Fruit fly (Drosophila melanogaster) whole organism, wandering third instar larva: ENCODE measurements around the gene Nup133.

Experiments used
- Abd-B ChIP-seq: fragments of >200 bp; optimal IDR thresholded peaks from 2 replicates; lab custom pipeline; 2017; ENCODE audit warnings: missing biosample characterization, missing genetic modification characterization
- CG32264 ChIP-seq: fragments of 200-800 bp; sonication (Bioruptor generic); optimal IDR thresholded peaks from 2 replicates; lab custom pipeline; 2016; ENCODE audit warnings: missing biosample characterization, missing genetic modification characterization
- Dfd ChIP-seq: fragments of >200 bp; optimal IDR thresholded peaks from 2 replicates; lab custom pipeline; 2017; ENCODE audit warnings: missing biosample characterization, missing genetic modification characterization
- Dif ChIP-seq: fragments of 200-275, 200-300 bp; sonication (Bioruptor generic); optimal IDR thresholded peaks from 2 replicates; lab custom pipeline; 2018; ENCODE audit warnings: missing biosample characterization, missing genetic modification characterization; ENCODE audit not compliant: partially characterized antibody
- GATAd ChIP-seq: sonication (Bioruptor generic); optimal IDR thresholded peaks from 2 replicates; lab custom pipeline; 2016; ENCODE audit warnings: missing biosample characterization, missing genetic modification characterization
- HLH106 ChIP-seq: fragments of 200-800 bp; optimal IDR thresholded peaks from 3 replicates; lab custom pipeline; 2019; ENCODE audit warnings: missing biosample characterization, mild to moderate bottlenecking, missing genetic modification characterization, moderate library complexity
- Hnf4 ChIP-seq: fragments of 200-800 bp; sonication (Bioruptor generic); optimal IDR thresholded peaks from 2 replicates; lab custom pipeline; 2016; ENCODE audit warnings: missing biosample characterization, mild to moderate bottlenecking, missing genetic modification characterization
- Hr78 ChIP-seq: fragments of >200 bp; optimal IDR thresholded peaks from 2 replicates; lab custom pipeline; 2017; ENCODE audit warnings: missing biosample characterization, missing genetic modification characterization
- Hr83 ChIP-seq: fragments of 200-300 bp; sonication (Bioruptor generic); optimal IDR thresholded peaks from 2 replicates; lab custom pipeline; 2016; ENCODE audit warnings: missing biosample characterization, mild to moderate bottlenecking, missing genetic modification characterization, moderate library complexity; ENCODE audit not compliant: poor library complexity, severe bottlenecking
- Jra ChIP-seq: sonication (Bioruptor generic); optimal IDR thresholded peaks from 2 replicates; lab custom pipeline; 2016; ENCODE audit warnings: missing biosample characterization, missing genetic modification characterization
- Mio ChIP-seq: sonication (Bioruptor generic); optimal IDR thresholded peaks from 2 replicates; lab custom pipeline; 2016; ENCODE audit warnings: missing biosample characterization, missing genetic modification characterization
- Myc ChIP-seq: fragments of >200 bp; optimal IDR thresholded peaks from 2 replicates; lab custom pipeline; 2017
- N ChIP-seq: fragments of >200 bp; optimal IDR thresholded peaks from 2 replicates; lab custom pipeline; 2018; ENCODE audit warnings: missing biosample characterization, missing external identifiers, missing genetic modification characterization
- OdsH ChIP-seq: fragments of 200-800 bp; sonication (Bioruptor generic); optimal IDR thresholded peaks from 2 replicates; lab custom pipeline; 2016; ENCODE audit warnings: missing biosample characterization, mild to moderate bottlenecking, missing genetic modification characterization
- Rel ChIP-seq, 2 experiments: fragments of 200-800 bp; sonication (Bioruptor generic) in 1 of 2; optimal IDR thresholded peaks; 2 replicates in 1 of 2; 3 replicates in 1 of 2; lab custom pipeline; 2016 to 2019; ENCODE audit warnings: mild to moderate bottlenecking in 2 of 2, missing biosample characterization in 2 of 2, missing genetic modification characterization in 2 of 2, moderate library complexity in 1 of 2
- Sp1 ChIP-seq: fragments of 200-800 bp; sonication (Bioruptor generic); optimal IDR thresholded peaks from 3 replicates; lab custom pipeline; 2019; ENCODE audit warnings: missing biosample characterization, mild to moderate bottlenecking, missing genetic modification characterization, moderate library complexity
- Vsx2 ChIP-seq: fragments of 200-300, 225-300 bp; sonication (Bioruptor generic); optimal IDR thresholded peaks from 2 replicates; lab custom pipeline; 2018; ENCODE audit warnings: missing biosample characterization, missing genetic modification characterization; ENCODE audit not compliant: partially characterized antibody
- br ChIP-seq: fragments of 200-800 bp; sonication (Bioruptor generic); optimal IDR thresholded peaks from 2 replicates; lab custom pipeline; 2016; ENCODE audit warnings: missing biosample characterization, missing genetic modification characterization
- brk ChIP-seq: fragments of 200-800 bp; sonication (Bioruptor generic); optimal IDR thresholded peaks from 2 replicates; lab custom pipeline; 2016; ENCODE audit warnings: missing biosample characterization, mild to moderate bottlenecking, missing genetic modification characterization
- dl ChIP-seq, 2 experiments: fragments of 175-275, 200-275 bp in 1 of 2; fragments of 200-275 bp in 1 of 2; sonication (Bioruptor generic); optimal IDR thresholded peaks; lab custom pipeline; 2018; ENCODE audit warnings: mild to moderate bottlenecking in 2 of 2, missing biosample characterization in 2 of 2, missing genetic modification characterization in 2 of 2, moderate library complexity in 2 of 2; ENCODE audit not compliant: partially characterized antibody in 2 of 2, insufficient read depth in 1 of 2
- dsf ChIP-seq: sonication (Bioruptor generic); optimal IDR thresholded peaks from 2 replicates; lab custom pipeline; 2016; ENCODE audit warnings: missing biosample characterization, missing genetic modification characterization, borderline replicate concordance
- foxo ChIP-seq, 2 experiments: fragments of 200-800 bp; sonication (Bioruptor generic); optimal IDR thresholded peaks; 2 replicates in 1 of 2; 3 replicates in 1 of 2; lab custom pipeline; 2016 to 2017; ENCODE audit warnings: missing biosample characterization in 2 of 2, missing genetic modification characterization in 2 of 2
- fru ChIP-seq: fragments of 200-800 bp; sonication (Bioruptor generic); optimal IDR thresholded peaks from 3 replicates; lab custom pipeline; 2016; ENCODE audit warnings: missing biosample characterization, mild to moderate bottlenecking, missing genetic modification characterization
- h ChIP-seq: fragments of 200-800 bp; sonication (Bioruptor generic); optimal IDR thresholded peaks from 3 replicates; lab custom pipeline; 2016; ENCODE audit warnings: missing biosample characterization, mild to moderate bottlenecking, missing genetic modification characterization
- jim ChIP-seq: fragments of 175-275, 200-325 bp; sonication (Bioruptor generic); optimal IDR thresholded peaks from 2 replicates; lab custom pipeline; 2016; ENCODE audit warnings: missing biosample characterization, mild to moderate bottlenecking, missing genetic modification characterization
- lola ChIP-seq: fragments of >200 bp; optimal IDR thresholded peaks from 2 replicates; lab custom pipeline; 2017; ENCODE audit warnings: missing biosample characterization, missing genetic modification characterization
- pan ChIP-seq: fragments of >200 bp; optimal IDR thresholded peaks from 2 replicates; lab custom pipeline; 2017
- psq ChIP-seq: fragments of 200-800 bp; sonication (Bioruptor generic); optimal IDR thresholded peaks from 3 replicates; lab custom pipeline; 2017; ENCODE audit warnings: missing biosample characterization, mild to moderate bottlenecking, missing genetic modification characterization, moderate library complexity
- rgr ChIP-seq: fragments of 200-800 bp; sonication (Bioruptor generic); optimal IDR thresholded peaks from 3 replicates; lab custom pipeline; 2016; ENCODE audit warnings: missing biosample characterization, mild to moderate bottlenecking, missing genetic modification characterization
- sage ChIP-seq: fragments of 200-800 bp; sonication (Bioruptor generic); optimal IDR thresholded peaks from 2 replicates; lab custom pipeline; 2016; ENCODE audit warnings: missing biosample characterization, mild to moderate bottlenecking, missing genetic modification characterization
- sv ChIP-seq: fragments of 200-800 bp; sonication (Bioruptor generic); optimal IDR thresholded peaks from 3 replicates; lab custom pipeline; 2016; ENCODE audit warnings: missing biosample characterization, missing genetic modification characterization
- tai ChIP-seq: sonication (Bioruptor generic); optimal IDR thresholded peaks from 2 replicates; lab custom pipeline; 2016; ENCODE audit warnings: missing biosample characterization, missing genetic modification characterization
- woc ChIP-seq: sonication (Bioruptor generic); optimal IDR thresholded peaks from 2 replicates; lab custom pipeline; 2016; ENCODE audit warnings: missing biosample characterization, mild to moderate bottlenecking, missing genetic modification characterization

Nup133 gene

dm6 chr3R:22726031-22726770, 35.8 kb downstream of the Nup133 start, which contains the start of gene RNF220:
TSS of gene RNF220 (minus strand) at chr3R:22726414.
- peak; percentile 15 for TF ChIP-seq fru (GFP tag; lab: Kevin White, UChicago)
- TF ChIP-seq sv (GFP tag; lab: Kevin White, UChicago): no peak
- TF ChIP-seq dl (GFP tag; optimal IDR thresholded peaks at IDR 0.05; lab: Kevin White, UChicago; ENCODE audit: insufficient read depth in 1 of 2, partially characterized antibody in 2 of 2): no peak
- no peak for TF ChIP-seq Dif (GFP tag; lab: Kevin White, UChicago)
- no peak for TF ChIP-seq GATAd
- no peak for TF ChIP-seq h (GFP tag; lab: Kevin White, UChicago)
- peak; percentile 32 for TF ChIP-seq Myc (lab: Kevin White, UChicago)
- no peak for TF ChIP-seq Dfd (GFP tag; lab: Kevin White, UChicago)
- no peak for TF ChIP-seq Rel (GFP tag; optimal IDR thresholded peaks at IDR 0.05; lab: Kevin White, UChicago)
- no peak for TF ChIP-seq Rel (tag; optimal IDR thresholded peaks at IDR 0.05; lab: Kevin White, UChicago)
- no peak for TF ChIP-seq rgr (GFP tag; lab: Kevin White, UChicago)
- no peak for TF ChIP-seq lola (GFP tag; lab: Kevin White, UChicago)
- TF ChIP-seq Hr78: no peak
- peak; percentile 30 for TF ChIP-seq HLH106 (tag; lab: Kevin White, UChicago)
- TF ChIP-seq woc (GFP tag; lab: Kevin White, UChicago): no peak
- no peak for TF ChIP-seq tai (GFP tag; lab: Kevin White, UChicago)
- no peak for TF ChIP-seq Mio (GFP tag; lab: Kevin White, UChicago)
- no peak for TF ChIP-seq Hnf4 (GFP tag; lab: Kevin White, UChicago)
- no peak for TF ChIP-seq sage (GFP tag; lab: Kevin White, UChicago)

dm6 chr3R:22726771-22727455, 36.5 kb downstream of the Nup133 start, which contains the start of gene CG45049:
TSS of gene CG45049 (plus strand) at chr3R:22726967.
- TF ChIP-seq sage (GFP tag; lab: Kevin White, UChicago) (peak; percentile 49), fru (GFP tag; lab: Kevin White, UChicago) (no peak), br (GFP tag; lab: Kevin White, UChicago) (peak; percentile 7), Hr78 (no peak), pan (lab: Kevin White, UChicago) (no peak), h (GFP tag; lab: Kevin White, UChicago) (peak; percentile 10), woc (GFP tag; lab: Kevin White, UChicago) (peak; percentile 48), psq (peak; percentile 61), Hnf4 (GFP tag; lab: Kevin White, UChicago) (peak; percentile 30), lola (GFP tag; lab: Kevin White, UChicago) (no peak), N (GFP tag; lab: Kevin White, UChicago) (no peak)
- TF ChIP-seq, all 38 proteins: peak for 6

- no peak for TF ChIP-seq woc (GFP tag; lab: Kevin White, UChicago)
Observed at dm6 chr3R:22727456-22727833, 37.0 kb downstream of the Nup133 start.

dm6 chr3R:22727857-22728256, 37.5 kb downstream of the Nup133 start:
- TF ChIP-seq foxo (GFP tag; optimal IDR thresholded peaks at IDR 0.05; lab: Kevin White, UChicago) (peak in 1 of 2 experiments; percentile 39), pan (lab: Kevin White, UChicago) (no peak), OdsH (GFP tag; lab: Kevin White, UChicago) (peak; percentile 45), CG32264 (GFP tag; lab: Kevin White, UChicago) (peak; percentile 24)

dm6 chr3R:22732995-22733394, 42.6 kb downstream of the Nup133 start:
- TF ChIP-seq Abd-B (GFP tag; lab: Kevin White, UChicago) (no peak), dsf (GFP tag; lab: Kevin White, UChicago) (no peak), CG32264 (GFP tag; lab: Kevin White, UChicago) (no peak), psq (no peak), Dfd (GFP tag; lab: Kevin White, UChicago) (no peak), dl (GFP tag; optimal IDR thresholded peaks at IDR 0.05; lab: Kevin White, UChicago; ENCODE audit: insufficient read depth in 1 of 2, partially characterized antibody in 2 of 2) (no peak), Vsx2 (GFP tag; lab: Kevin White, UChicago) (no peak), N (GFP tag; lab: Kevin White, UChicago) (no peak), Hr83 (GFP tag; lab: Kevin White, UChicago) (no peak), Rel (GFP tag; optimal IDR thresholded peaks at IDR 0.05; lab: Kevin White, UChicago) (no peak), Rel (tag; optimal IDR thresholded peaks at IDR 0.05; lab: Kevin White, UChicago) (no peak), sv (GFP tag; lab: Kevin White, UChicago) (no peak), Sp1 (GFP tag; lab: Kevin White, UChicago) (no peak), Jra (no peak), Hnf4 (GFP tag; lab: Kevin White, UChicago) (no peak), fru (GFP tag; lab: Kevin White, UChicago) (no peak), brk (GFP tag; lab: Kevin White, UChicago) (no peak), lola (GFP tag; lab: Kevin White, UChicago) (no peak), Hr78 (no peak), jim (no peak), OdsH (GFP tag; lab: Kevin White, UChicago) (no peak)
